Worm (Caenorhabditis elegans) whole organism, L4 larva: ENCODE measurements around the gene ZK829.1.

Experiments
- F26F4.8 ChIP-seq: fragments of 200-800 bp; sonication (Bioruptor generic); conservative IDR thresholded peaks from 2 replicates; pipeline ENCODE4 v1.3.6; 2022; ENCODE audit warnings: missing genetic modification characterization, missing compliant biosample characterization
- T20F7.1 ChIP-seq: fragments of 200-800 bp; sonication (Bioruptor generic); optimal IDR thresholded peaks from 2 replicates; lab custom pipeline; 2018; ENCODE audit warnings: mild to moderate bottlenecking, missing genetic modification characterization, missing compliant biosample characterization
- Y48G9A.11 ChIP-seq: fragments of 200-800 bp; sonication (Bioruptor generic); IDR thresholded peaks from 2 replicates; pipeline ENCODE4 v1.3.6; 2022; ENCODE audit warnings: missing genetic modification reagents, missing genetic modification characterization, missing compliant biosample characterization
- Y75B8A.6 ChIP-seq: fragments of 200-800 bp; sonication (Bioruptor generic); IDR thresholded peaks from 2 replicates; pipeline ENCODE4 v1.3.6; 2022; ENCODE audit warnings: missing genetic modification reagents, missing genetic modification characterization, missing compliant biosample characterization
- ZK337.2 ChIP-seq: fragments of 200-800 bp; sonication (Bioruptor generic); IDR thresholded peaks from 2 replicates; pipeline ENCODE4 v1.3.6; 2022; ENCODE audit warnings: missing genetic modification reagents, missing genetic modification characterization, missing compliant biosample characterization
- ZK546.5 ChIP-seq, 2 experiments: sonication (generic microtip); optimal IDR thresholded peaks; 2 replicates each; lab custom pipeline; 2017; ENCODE audit warnings: missing biosample characterization in 2 of 2, missing genetic modification characterization in 2 of 2
- aly-2 ChIP-seq: sonication (generic microtip); optimal IDR thresholded peaks from 2 replicates; lab custom pipeline; 2018; ENCODE audit warnings: missing biosample characterization, missing genetic modification characterization
- arid-1 ChIP-seq: fragments of 200-800 bp; sonication (Bioruptor generic); conservative IDR thresholded peaks from 2 replicates; pipeline ENCODE4 v1.3.6; 2022; ENCODE audit warnings: missing genetic modification reagents, missing genetic modification characterization, missing compliant biosample characterization
- ceh-28 ChIP-seq: fragments of 150-350 bp; optimal IDR thresholded peaks from 2 replicates; lab custom pipeline; 2014; ENCODE audit warnings: missing biosample characterization, missing genetic modification reagents, missing genetic modification characterization
- ceh-32 ChIP-seq: sonication (generic microtip); optimal IDR thresholded peaks from 2 replicates; lab custom pipeline; 2016; ENCODE audit warnings: mild to moderate bottlenecking, missing genetic modification characterization, missing compliant biosample characterization; ENCODE audit not compliant: poor library complexity
- ceh-62 ChIP-seq: sonication (generic microtip); optimal IDR thresholded peaks from 2 replicates; lab custom pipeline; 2017; ENCODE audit warnings: missing biosample characterization, missing genetic modification characterization
- ces-1 ChIP-seq: fragments of 150-350 bp; sonication (generic microtip); optimal IDR thresholded peaks from 4 replicates; lab custom pipeline; 2014; ENCODE audit warnings: missing biosample characterization, missing genetic modification reagents, missing genetic modification characterization
- ctbp-1 ChIP-seq: fragments of 200-800 bp; sonication (Bioruptor generic); IDR thresholded peaks from 2 replicates; pipeline ENCODE4 v1.3.6; 2022; ENCODE audit warnings: missing genetic modification reagents, missing genetic modification characterization, missing compliant biosample characterization
- dpl-1 ChIP-seq: fragments of 150-350 bp; optimal IDR thresholded peaks from 2 replicates; lab custom pipeline; 2014; ENCODE audit warnings: missing biosample characterization, missing genetic modification reagents, missing genetic modification characterization
- duxl-1 ChIP-seq: sonication (generic microtip); optimal IDR thresholded peaks from 2 replicates; lab custom pipeline; 2016; ENCODE audit warnings: mild to moderate bottlenecking, missing genetic modification characterization, moderate library complexity, missing compliant biosample characterization; ENCODE audit not compliant: poor library complexity
- dve-1 ChIP-seq: sonication (generic microtip); optimal IDR thresholded peaks from 2 replicates; lab custom pipeline; 2017; ENCODE audit warnings: antibody characterized with exemption, mild to moderate bottlenecking, missing genetic modification characterization, missing compliant biosample characterization; ENCODE audit not compliant: insufficient read depth
- hlh-30 ChIP-seq: sonication (generic microtip); optimal IDR thresholded peaks from 2 replicates; lab custom pipeline; 2017; ENCODE audit warnings: antibody characterized with exemption, mild to moderate bottlenecking, missing genetic modification characterization, missing compliant biosample characterization; ENCODE audit not compliant: insufficient read depth
- hmg-1.1 ChIP-seq: fragments of 200-800 bp; sonication (Bioruptor generic); IDR thresholded peaks from 2 replicates; pipeline ENCODE4 v1.3.6; 2022; ENCODE audit warnings: missing genetic modification reagents, missing genetic modification characterization, missing compliant biosample characterization
- jun-1 ChIP-seq: fragments of 150-350 bp; optimal IDR thresholded peaks from 2 replicates; lab custom pipeline; 2014; ENCODE audit warnings: missing biosample characterization, missing genetic modification reagents, missing genetic modification characterization
- lim-7 ChIP-seq: fragments of 200-800 bp; sonication (Bioruptor generic); IDR thresholded peaks from 2 replicates; pipeline ENCODE4 v1.3.6; 2022; ENCODE audit warnings: missing genetic modification characterization, missing compliant biosample characterization
- lin-1 ChIP-seq: fragments of 200-800 bp; sonication (Bioruptor generic); IDR thresholded peaks from 2 replicates; pipeline ENCODE4 v1.3.6; 2022; ENCODE audit warnings: missing genetic modification reagents, missing genetic modification characterization, missing compliant biosample characterization
- lin-38 ChIP-seq: fragments of 200-800 bp; sonication (Bioruptor generic); IDR thresholded peaks from 2 replicates; pipeline ENCODE4 v1.3.6; 2022; ENCODE audit warnings: missing genetic modification reagents, missing genetic modification characterization, missing compliant biosample characterization
- lin-39 ChIP-seq: fragments of 150-350 bp; optimal IDR thresholded peaks from 2 replicates; lab custom pipeline; 2014; ENCODE audit warnings: missing biosample characterization, missing genetic modification reagents, missing genetic modification characterization
- lir-3 ChIP-seq: sonication (generic microtip); optimal IDR thresholded peaks from 2 replicates; lab custom pipeline; 2016; ENCODE audit warnings: mild to moderate bottlenecking, missing genetic modification characterization, missing compliant biosample characterization
- lsy-2 ChIP-seq, 2 experiments: fragments of 150-350 bp in 1 of 2; sonication (generic microtip) in 1 of 2; optimal IDR thresholded peaks; 2 replicates each; lab custom pipeline; 2014 to 2017; ENCODE audit warnings: missing biosample characterization in 2 of 2, missing genetic modification characterization in 2 of 2
- madf-5 ChIP-seq, 2 experiments: fragments of 200-800 bp; sonication (Bioruptor generic); IDR thresholded peaks; 2 replicates each; pipeline ENCODE4 v1.3.6; 2022; ENCODE audit warnings: missing compliant biosample characterization in 2 of 2, missing genetic modification characterization in 2 of 2
- mdt-29 ChIP-seq: fragments of 200-800 bp; sonication (Bioruptor generic); IDR thresholded peaks from 2 replicates; pipeline ENCODE4 v1.3.6; 2022; ENCODE audit warnings: missing genetic modification reagents, missing genetic modification characterization, missing compliant biosample characterization
- mxl-2 ChIP-seq: fragments of 200-800 bp; sonication (Bioruptor generic); conservative IDR thresholded peaks from 2 replicates; pipeline ENCODE4 v1.3.6; 2022; ENCODE audit warnings: missing genetic modification reagents, missing genetic modification characterization, missing compliant biosample characterization
- nhr-10 ChIP-seq: fragments of 150-350 bp; optimal IDR thresholded peaks from 2 replicates; lab custom pipeline; 2014; ENCODE audit warnings: missing biosample characterization, missing genetic modification characterization
- nhr-111 ChIP-seq: fragments of 200-800 bp; sonication (Bioruptor generic); optimal IDR thresholded peaks from 2 replicates; lab custom pipeline; 2018; ENCODE audit warnings: mild to moderate bottlenecking, missing genetic modification characterization, missing compliant biosample characterization
- nhr-237 ChIP-seq: sonication (generic microtip); optimal IDR thresholded peaks from 2 replicates; lab custom pipeline; 2017; ENCODE audit warnings: missing biosample characterization, missing genetic modification characterization
- nhr-25 ChIP-seq: sonication (generic microtip); optimal IDR thresholded peaks from 2 replicates; lab custom pipeline; 2017; ENCODE audit warnings: missing genetic modification characterization, mild to moderate bottlenecking, missing compliant biosample characterization, antibody characterized with exemption, moderate library complexity, borderline replicate concordance; ENCODE audit not compliant: insufficient read depth
- nhr-28 ChIP-seq: fragments of 150-350 bp; optimal IDR thresholded peaks from 2 replicates; lab custom pipeline; 2014; ENCODE audit warnings: missing biosample characterization, missing genetic modification characterization
- nhr-41 ChIP-seq: fragments of 200-800 bp; sonication (Bioruptor generic); IDR thresholded peaks from 2 replicates; pipeline ENCODE4 v1.3.6; 2022; ENCODE audit warnings: missing genetic modification reagents, missing genetic modification characterization, missing compliant biosample characterization
- rbr-2 ChIP-seq: sonication (generic microtip); optimal IDR thresholded peaks from 2 replicates; lab custom pipeline; 2016; ENCODE audit warnings: missing genotype, missing genetic modification characterization, missing compliant biosample characterization
- saeg-2 ChIP-seq: fragments of 200-800 bp; sonication (Bioruptor generic); IDR thresholded peaks from 2 replicates; pipeline ENCODE4 v1.3.6; 2022; ENCODE audit warnings: missing genetic modification reagents, missing genetic modification characterization, missing compliant biosample characterization
- sdz-12 ChIP-seq: fragments of 200-800 bp; sonication (Bioruptor generic); optimal IDR thresholded peaks from 2 replicates; lab custom pipeline; 2018; ENCODE audit warnings: mild to moderate bottlenecking, missing genetic modification characterization, missing compliant biosample characterization
- set-16 ChIP-seq: fragments of 200-800 bp; sonication (Bioruptor generic); IDR thresholded peaks from 2 replicates; pipeline ENCODE4 v1.3.6; 2022; ENCODE audit warnings: missing genetic modification reagents, missing genetic modification characterization, missing compliant biosample characterization
- snpc-1.2 ChIP-seq: fragments of 200-800 bp; sonication (Bioruptor generic); IDR thresholded peaks from 2 replicates; pipeline ENCODE4 v1.3.6; 2022; ENCODE audit warnings: missing genetic modification reagents, missing genetic modification characterization, missing compliant biosample characterization
- spr-1 ChIP-seq: sonication (generic microtip); optimal IDR thresholded peaks from 2 replicates; lab custom pipeline; 2016; ENCODE audit warnings: mild to moderate bottlenecking, missing genetic modification characterization, missing compliant biosample characterization
- spr-3 ChIP-seq: fragments of 200-800 bp; sonication (Bioruptor generic); optimal IDR thresholded peaks from 2 replicates; lab custom pipeline; 2018; ENCODE audit warnings: mild to moderate bottlenecking, missing genetic modification characterization, missing compliant biosample characterization
- tra-1 ChIP-seq: fragments of 200-800 bp; sonication (Bioruptor generic); IDR thresholded peaks from 2 replicates; pipeline ENCODE4 v1.3.6; 2022; ENCODE audit warnings: missing genetic modification reagents, missing genetic modification characterization, missing compliant biosample characterization
- zfp-2 ChIP-seq: sonication (generic microtip); optimal IDR thresholded peaks from 2 replicates; lab custom pipeline; 2016; ENCODE audit warnings: mild to moderate bottlenecking, missing genetic modification characterization, missing compliant biosample characterization
- ztf-11 ChIP-seq: fragments of 150-350 bp; optimal IDR thresholded peaks from 2 replicates; lab custom pipeline; 2014; ENCODE audit warnings: missing biosample characterization, missing genetic modification characterization
- ztf-7 ChIP-seq: fragments of 150-350 bp; optimal IDR thresholded peaks from 2 replicates; lab custom pipeline; 2014; ENCODE audit warnings: missing biosample characterization, missing genetic modification characterization

Gene ZK829.1

DNA sequence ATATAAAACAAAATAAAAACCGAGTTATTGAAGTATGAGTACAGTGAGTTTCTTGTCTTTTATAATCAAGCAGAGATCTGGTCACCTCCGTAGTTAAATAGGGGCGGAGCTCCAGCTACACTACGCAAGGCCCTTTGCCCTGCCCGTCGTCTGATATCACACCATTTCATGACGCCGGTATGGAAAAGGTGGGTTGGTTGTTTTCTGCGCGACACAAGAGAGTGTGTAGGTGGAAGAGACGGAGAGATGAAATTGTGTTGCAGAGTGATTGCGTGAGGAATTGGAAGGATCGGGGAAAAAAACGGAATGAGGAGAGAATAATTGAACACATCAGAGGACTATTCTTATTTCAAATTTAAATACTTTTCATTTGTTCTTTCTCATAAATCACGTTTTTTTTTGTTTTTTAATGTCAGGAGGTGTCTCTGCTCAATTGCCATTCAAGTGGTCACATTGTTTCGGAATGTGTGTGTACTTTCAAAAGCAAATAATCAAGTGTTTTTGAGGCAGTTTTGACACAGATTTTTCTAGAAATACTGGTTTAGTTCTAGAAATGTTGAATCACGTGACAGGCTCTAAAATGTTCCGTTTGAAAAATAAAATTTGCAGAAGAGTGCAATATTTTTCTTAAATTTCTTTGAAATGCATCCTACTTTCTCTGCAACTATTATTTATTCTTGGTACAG is 26.3 kb downstream of the ZK829.1 start, which contains the start of gene ZK822.9 (continued):
- no peak for TF ChIP-seq ztf-7 (tag; lab: Kevin White, UChicago)
- peak; percentile 47; the same call in 1 of the 2 replicates for TF ChIP-seq set-16 (GFP tag; lab: Robert Waterston, UW)
- TF ChIP-seq lsy-2 (tag; optimal IDR thresholded peaks at IDR 0.05; lab: Kevin White, UChicago), result no peak
- no peak for TF ChIP-seq ZK546.5 (tag; optimal IDR thresholded peaks at IDR 0.05; lab: Kevin White, UChicago)
- TF ChIP-seq ceh-62 (tag; lab: Kevin White, UChicago), result no peak
- TF ChIP-seq hmg-1.1 (GFP tag; lab: Robert Waterston, UW), result no peak
- TF ChIP-seq, all 104 proteins: peak for 13

DNA sequence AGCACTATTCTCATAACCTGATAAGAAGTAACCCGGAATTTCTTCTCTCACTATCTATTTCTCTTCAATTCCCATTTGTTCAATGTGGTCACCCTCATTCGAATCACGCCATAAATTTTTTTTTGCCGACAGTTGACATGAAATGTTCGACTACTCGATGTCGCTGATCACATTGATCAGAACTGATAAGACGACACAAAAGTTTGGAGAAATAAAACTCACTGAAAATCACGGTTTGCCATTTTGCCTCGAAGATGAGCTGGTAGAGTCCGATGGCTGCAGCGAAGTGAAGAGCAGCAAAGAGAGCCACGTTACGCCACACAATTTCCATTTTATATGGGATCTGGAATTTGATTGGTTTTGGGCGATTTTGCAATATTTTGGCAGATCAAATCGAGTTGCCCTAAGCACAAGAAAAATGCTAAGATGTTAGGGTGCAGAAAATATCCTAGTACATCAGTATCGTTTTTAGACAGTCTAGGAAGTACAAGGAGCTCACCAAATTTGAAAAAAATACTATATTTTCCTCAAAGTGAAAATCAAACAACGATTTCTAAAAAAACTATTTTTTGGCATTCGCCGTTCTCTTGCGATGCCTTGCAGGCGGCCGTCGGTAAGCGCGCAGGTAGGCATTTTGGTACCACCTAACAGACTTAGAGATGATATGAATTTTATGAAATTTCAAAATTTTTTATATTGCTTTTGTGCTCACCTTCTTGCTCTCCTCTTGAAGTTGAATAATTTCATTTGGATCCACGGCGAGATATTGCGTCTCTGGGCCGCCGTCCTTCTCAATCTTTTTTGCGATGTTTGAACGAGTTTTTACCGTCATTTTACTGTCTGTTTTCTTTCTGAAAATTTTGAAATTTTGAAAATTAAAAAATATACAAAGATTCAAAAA is 27.1 kb downstream of the ZK829.1 start, which contains the start of gene fat-6:
Gene fat-6, minus strand, starts transcription at position 851 of the 901 bp plus-strand sequence.
- no peak for TF ChIP-seq saeg-2
- TF ChIP-seq snpc-1.2 (GFP tag; lab: Robert Waterston, UW), result no peak
- TF ChIP-seq mdt-29, result no peak
- no peak for TF ChIP-seq nhr-237 (tag; lab: Kevin White, UChicago)
- no peak for TF ChIP-seq Y48G9A.11
- no peak for TF ChIP-seq aly-2 (tag; lab: Kevin White, UChicago)
- no peak for TF ChIP-seq lin-39 (tag; lab: Kevin White, UChicago)
- peak; percentile 21; the same call in 1 of the 2 replicates for TF ChIP-seq lin-1 (GFP tag; lab: Robert Waterston, UW)
- TF ChIP-seq lir-3 (tag; lab: Kevin White, UChicago), result no peak
- 0 out of 2 replicates have a peak, but pooled peaks have one; percentile 45 for TF ChIP-seq lim-7 (GFP tag; lab: Robert Waterston, UW)
- TF ChIP-seq sdz-12, result no peak
- TF ChIP-seq dpl-1 (GFP tag; lab: Kevin White, UChicago), result no peak
- peak; percentile 9; the same call in 1 of the 2 replicates for TF ChIP-seq ZK337.2 (GFP tag; lab: Robert Waterston, UW)
- no peak for TF ChIP-seq ctbp-1 (GFP tag; lab: Robert Waterston, UW)
- TF ChIP-seq nhr-111, result no peak
- no peak for TF ChIP-seq ceh-28 (tag; lab: Kevin White, UChicago)
- peak; percentile 52 for TF ChIP-seq nhr-10 (tag; lab: Kevin White, UChicago)
- TF ChIP-seq jun-1, result no peak
- 0 out of 4 replicates have a peak, but pooled peaks of 1 of the 2 experiments have one; percentile 51 for TF ChIP-seq madf-5 (GFP tag; IDR thresholded peaks at IDR 0.05; lab: Robert Waterston, UW)
- no peak for TF ChIP-seq hmg-1.1 (GFP tag; lab: Robert Waterston, UW)
- TF ChIP-seq spr-1, result no peak
- no peak for TF ChIP-seq ztf-11
- TF ChIP-seq ceh-32 (tag; lab: Kevin White, UChicago), result no peak
- TF ChIP-seq nhr-41 (GFP tag; lab: Robert Waterston, UW), result no peak
- TF ChIP-seq ces-1 (GFP tag; lab: Kevin White, UChicago), result no peak
- peak; percentile 11 for TF ChIP-seq rbr-2
- peak; percentile 84 for TF ChIP-seq nhr-28 (tag; lab: Kevin White, UChicago)
- TF ChIP-seq lin-38, result peak; percentile 35
- no peak for TF ChIP-seq spr-3 (GFP tag; lab: Kevin White, UChicago)
- TF ChIP-seq nhr-25, result no peak
- TF ChIP-seq dve-1 (tag; lab: Kevin White, UChicago), result peak; percentile 55
- no peak for TF ChIP-seq tra-1 (GFP tag; lab: Robert Waterston, UW)
- TF ChIP-seq F26F4.8 (GFP tag; lab: Robert Waterston, UW), result no peak
- TF ChIP-seq T20F7.1, result peak; percentile 34
- peak; percentile 27; the same call in 1 of the 2 replicates for TF ChIP-seq Y75B8A.6 (GFP tag; lab: Robert Waterston, UW)
- TF ChIP-seq mxl-2 (GFP tag; lab: Robert Waterston, UW), result no peak
- TF ChIP-seq zfp-2 (tag; lab: Kevin White, UChicago), result no peak
- TF ChIP-seq hlh-30 (tag; lab: Kevin White, UChicago), result no peak
- no peak for TF ChIP-seq arid-1 (GFP tag; lab: Robert Waterston, UW)
- TF ChIP-seq duxl-1 (tag; lab: Kevin White, UChicago), result no peak
